Fruit fly (Drosophila melanogaster) whole organism, larva: ENCODE data around the gene vig2.

Source experiments
- noc ChIP-seq: fragments of 200-800 bp; sonication (Bioruptor generic); optimal IDR thresholded peaks from 3 replicates; lab custom pipeline; 2019; ENCODE audit warnings: missing biosample characterization, mild to moderate bottlenecking, missing genetic modification characterization, moderate library complexity

The vig2 gene

DNA sequence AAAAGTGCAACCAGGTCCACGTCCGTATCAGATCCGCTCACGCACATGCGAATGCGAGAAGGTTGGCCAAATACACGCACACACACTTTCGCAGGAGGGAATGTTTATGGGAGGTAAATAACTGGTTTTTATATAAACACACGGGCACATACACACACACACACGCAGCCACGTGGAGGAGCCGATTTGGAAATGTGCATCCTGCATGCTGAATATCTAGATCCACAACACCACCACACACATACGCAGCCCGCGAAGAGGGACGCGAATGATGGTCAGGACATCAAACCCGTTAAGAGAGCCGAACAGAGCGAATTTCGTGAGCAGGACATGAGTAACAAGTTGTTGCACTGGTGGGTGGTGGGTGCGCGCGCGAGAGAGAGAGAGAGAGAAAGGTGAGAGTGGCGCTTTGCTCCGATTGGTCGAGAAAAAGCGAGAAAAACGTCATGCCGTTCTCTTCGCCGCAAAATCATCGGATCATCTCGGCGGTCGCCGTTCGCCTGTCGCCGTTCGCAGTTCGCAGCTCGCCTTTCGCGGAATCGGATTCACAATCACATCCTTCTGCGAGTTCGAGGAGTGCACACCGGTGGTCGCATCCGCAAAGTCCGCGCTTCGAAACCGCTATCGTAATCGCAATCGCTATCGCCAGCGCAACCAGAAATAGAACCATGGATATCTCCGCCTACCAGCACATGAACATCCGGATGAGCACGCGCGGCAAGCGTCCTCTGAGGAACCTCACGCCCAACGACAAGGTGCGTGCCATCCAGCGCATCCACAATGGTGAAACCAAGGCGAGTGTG is 14.6 kb downstream of the vig2 start, which contains the start of gene danr:
Gene danr, plus strand, starts transcription at position 508 of the 803 bp plus-strand sequence.
- TF ChIP-seq noc (tag; lab: Kevin White, UChicago): no peak

DNA sequence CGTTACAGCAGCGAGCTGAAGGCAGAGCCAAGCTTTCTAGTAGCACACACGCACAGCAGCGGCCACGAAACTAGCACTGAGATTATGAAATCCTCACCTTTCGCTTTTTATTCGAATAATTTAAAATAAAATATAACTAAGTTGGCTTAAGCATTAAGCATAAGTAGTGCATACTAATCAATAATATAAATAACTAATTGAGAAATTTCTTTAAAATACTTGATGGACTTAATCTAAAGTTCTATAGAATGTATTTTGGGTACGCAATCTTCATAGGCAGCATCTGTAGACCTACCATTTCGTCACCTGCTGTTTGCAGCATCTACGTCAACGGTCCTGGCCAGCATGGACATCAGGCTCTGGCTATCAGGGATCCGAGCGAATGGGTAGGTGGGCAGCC is 29.2 kb downstream of the vig2 start:
- TF ChIP-seq noc (tag; lab: Kevin White, UChicago): no peak

DNA sequence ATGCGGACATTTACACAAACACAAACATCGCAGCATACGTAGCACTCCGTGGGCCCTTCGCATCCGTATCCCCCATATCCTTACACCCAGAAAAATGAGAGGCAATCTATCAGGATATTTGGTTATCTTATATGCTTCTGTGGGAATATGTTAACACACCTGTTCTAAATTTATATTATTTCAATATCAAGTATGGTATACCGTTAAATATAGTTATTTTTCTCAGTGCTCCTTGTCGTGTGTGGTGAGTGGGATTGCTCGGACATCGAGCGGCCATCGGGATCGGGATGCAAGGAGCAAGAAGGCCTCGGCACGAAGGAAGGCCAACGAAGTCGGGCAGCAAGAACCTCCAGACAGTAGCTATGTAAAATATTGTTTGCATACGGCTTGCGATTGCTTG is 38.3 kb downstream of the vig2 start:
- TF ChIP-seq noc (tag; lab: Kevin White, UChicago): no peak

DNA sequence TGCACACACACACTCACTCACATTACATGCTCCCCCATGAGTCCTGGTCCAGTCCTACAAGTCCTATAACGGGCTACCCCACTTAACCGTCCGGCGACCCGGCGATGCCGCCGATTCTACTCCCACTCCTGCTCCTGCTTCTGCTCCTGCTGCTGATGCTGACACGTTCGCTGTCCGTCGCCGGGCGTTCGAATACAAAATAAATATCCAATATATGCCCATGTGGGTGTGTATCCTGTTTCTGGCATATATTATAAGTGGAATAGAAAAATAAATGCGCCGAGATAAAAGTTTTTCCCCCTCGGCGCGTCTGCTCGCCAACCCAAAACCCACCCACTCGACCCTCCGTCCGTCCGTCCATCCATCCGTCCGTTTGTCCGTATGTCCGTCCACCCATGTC is 43.6 kb downstream of the vig2 start:
- TF ChIP-seq noc (tag; lab: Kevin White, UChicago): no peak

DNA sequence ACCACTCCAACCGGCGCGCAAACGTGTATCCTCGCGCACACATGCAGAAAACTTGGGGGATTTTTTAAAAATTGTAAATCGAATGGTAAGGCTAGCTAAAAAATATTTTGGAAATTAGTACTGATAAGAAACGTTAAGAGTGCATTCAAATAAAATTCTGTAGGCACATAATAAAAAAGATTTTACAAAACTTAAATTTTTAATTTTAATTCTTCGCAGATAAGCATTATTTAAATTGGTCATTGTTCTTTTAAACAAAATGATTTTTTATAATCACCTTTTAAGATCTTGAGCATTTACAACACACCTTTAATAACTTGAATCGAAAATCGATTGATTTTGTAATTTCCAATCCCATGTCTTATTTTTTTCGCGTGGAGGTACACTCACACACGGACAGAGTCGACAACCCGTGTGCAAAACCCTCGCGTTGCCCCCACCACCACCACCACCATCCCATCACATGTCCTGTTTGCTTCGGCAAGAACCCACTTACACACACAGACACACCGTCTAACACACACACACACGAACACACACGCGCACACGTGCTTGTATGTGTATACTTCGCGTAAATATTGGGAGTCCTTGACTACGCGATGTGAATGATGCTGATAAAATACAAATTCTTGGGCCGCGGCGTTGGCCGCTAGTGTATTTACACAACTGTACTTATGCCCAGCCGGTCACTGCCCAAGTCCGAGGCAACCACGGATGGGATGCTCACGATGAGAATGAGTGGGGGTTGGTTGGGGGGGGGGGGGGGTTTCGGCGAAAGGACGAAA is 44.4 kb downstream of the vig2 start:
- TF ChIP-seq noc (tag; lab: Kevin White, UChicago): no peak

DNA sequence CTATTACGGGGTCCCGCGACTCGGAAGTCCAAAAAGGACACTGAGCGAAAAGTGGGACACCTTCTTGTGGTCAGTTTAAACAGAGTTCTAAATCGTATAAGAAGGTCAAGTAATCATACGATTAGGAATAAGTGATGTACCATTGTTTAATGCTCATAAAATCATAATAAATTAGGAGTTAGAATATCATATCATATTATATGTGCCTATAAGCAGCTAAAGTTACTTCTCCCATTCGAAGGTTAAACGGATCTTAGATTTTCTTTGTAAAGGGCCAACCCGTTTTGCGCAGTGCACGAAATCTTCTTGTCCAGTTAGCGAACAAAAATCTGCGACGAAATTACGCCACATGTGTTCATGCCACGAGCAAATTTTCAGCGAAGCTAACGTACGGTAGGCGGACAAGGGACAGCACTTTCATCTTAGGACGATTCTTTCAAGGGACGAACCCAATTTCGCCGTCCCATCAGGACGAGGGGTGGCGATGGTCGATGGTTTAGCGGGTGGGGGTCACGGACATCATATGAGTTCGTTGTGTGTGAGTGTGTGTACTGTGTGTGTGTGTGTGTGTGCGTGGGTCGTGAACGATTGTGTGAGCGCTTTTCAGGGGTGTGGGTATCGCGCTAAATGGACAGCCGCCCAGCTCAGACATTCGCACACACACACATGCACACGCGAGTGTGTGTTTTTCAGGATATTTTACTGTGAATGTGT is 45.2 kb downstream of the vig2 start:
- TF ChIP-seq noc (tag; lab: Kevin White, UChicago): no peak

DNA sequence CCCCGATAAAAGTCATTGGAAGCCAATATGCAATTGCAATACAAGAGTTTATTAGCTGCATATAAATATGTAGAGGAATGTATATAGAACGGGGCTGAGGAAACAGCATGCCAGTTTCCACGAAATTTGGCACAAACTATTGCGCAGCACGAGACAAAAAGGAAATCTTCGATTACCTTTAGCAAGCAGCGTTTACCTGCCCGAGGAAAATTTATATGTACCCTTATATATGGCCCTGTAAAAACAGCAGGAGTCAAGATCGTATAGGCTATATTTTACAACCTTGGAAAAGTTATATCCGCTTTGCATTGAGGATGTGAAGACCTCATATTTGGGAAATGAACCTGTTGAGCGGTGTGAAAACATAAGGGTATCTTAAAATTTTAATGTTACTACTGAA is 49.2 kb downstream of the vig2 start:
- TF ChIP-seq noc (tag; lab: Kevin White, UChicago): no peak

DNA sequence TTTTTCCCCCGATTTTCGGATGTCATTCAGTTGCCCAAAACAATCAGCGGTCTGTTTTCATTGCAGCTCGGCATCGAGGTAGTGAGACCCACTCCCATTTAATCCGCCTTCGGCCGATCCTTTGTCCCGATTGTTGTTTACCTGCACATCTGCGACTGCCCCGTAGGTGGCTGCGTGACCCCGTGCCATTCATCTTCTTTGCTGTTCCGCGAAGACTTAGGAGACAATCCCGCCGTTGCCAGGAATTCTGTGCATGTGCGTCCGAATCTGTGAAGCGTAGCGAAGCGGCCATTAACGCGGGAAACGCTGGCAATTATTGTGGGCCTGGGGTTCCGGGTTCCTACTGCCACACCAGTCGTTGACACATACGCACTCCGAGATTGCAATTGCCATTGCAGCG is 49.8 kb downstream of the vig2 start:
- no peak for TF ChIP-seq noc (tag; lab: Kevin White, UChicago)

DNA sequence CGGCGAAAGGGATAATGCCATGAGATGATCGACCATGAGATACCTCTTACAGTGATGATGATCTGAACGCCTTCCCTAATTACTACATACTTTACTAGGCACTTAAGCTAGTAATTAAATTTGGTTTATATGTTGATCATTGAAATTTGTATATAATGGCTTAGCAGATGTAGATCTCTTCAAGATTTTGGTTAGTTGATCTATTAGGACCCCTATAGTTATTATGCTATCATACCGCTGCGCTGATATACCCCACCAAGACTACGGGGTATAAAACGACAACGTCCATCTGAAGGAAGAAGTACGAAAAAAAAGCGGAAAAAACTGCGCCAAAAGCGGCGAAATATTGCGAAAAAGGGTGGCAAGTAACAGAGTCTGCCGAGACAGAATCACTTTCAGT is 51.1 kb downstream of the vig2 start:
- no peak for TF ChIP-seq noc (tag; lab: Kevin White, UChicago)
